Worm (Caenorhabditis elegans): ENCODE measurements around the gene mtq-2.
A peak's percentile ranks its signal among the peaks of the same experiment; 100 is the strongest.

The mtq-2 gene

ce11 chrII:2192267-2192666, 3.0 kb upstream of the mtq-2 start:
- TF ChIP-seq nhr-11 (tag; optimal IDR thresholded peaks at IDR 0.05) (no peak), nhr-129 (tag; optimal IDR thresholded peaks at IDR 0.05) (no peak), unc-62 (GFP tag; optimal IDR thresholded peaks at IDR 0.05) (no peak), mab-5 (tag; optimal IDR thresholded peaks at IDR 0.05) (no peak), C34F6.9 (tag; optimal IDR thresholded peaks at IDR 0.05) (no peak)

- no peak for TF ChIP-seq F13H6.1 (tag; optimal IDR thresholded peaks at IDR 0.05)
- TF ChIP-seq lsy-2 (tag; optimal IDR thresholded peaks at IDR 0.05) = peak in 1 of 2 experiments; percentile 3
- TF ChIP-seq sma-9 (GFP tag; optimal IDR thresholded peaks at IDR 0.05) = peak; percentile 2
- TF ChIP-seq sma-9 (tag; optimal IDR thresholded peaks at IDR 0.05) = no peak
Observed at ce11 chrII:2191383-2191782, 2.1 kb upstream of the mtq-2 start.

ce11 chrII:2190522-2190921, 1.3 kb upstream of the mtq-2 start:
- TF ChIP-seq unc-55 (GFP tag; optimal IDR thresholded peaks at IDR 0.05) (no peak), unc-39 (tag; optimal IDR thresholded peaks at IDR 0.05) (no peak), crh-2 (tag; optimal IDR thresholded peaks at IDR 0.05) (no peak), egl-27 (tag; optimal IDR thresholded peaks at IDR 0.05) (no peak), ztf-1 (GFP tag; conservative IDR thresholded peaks at IDR 0.05) (no peak), blmp-1 (tag; optimal IDR thresholded peaks at IDR 0.05; ENCODE audit: insufficient read depth) (no peak), nhr-25 (tag; optimal IDR thresholded peaks at IDR 0.05) (no peak), nhr-21 (tag; optimal IDR thresholded peaks at IDR 0.05) (no peak), snpc-4 (tag; optimal IDR thresholded peaks at IDR 0.05) (no peak), elt-3 (tag; optimal IDR thresholded peaks at IDR 0.05) (no peak), C34F6.9 (tag; optimal IDR thresholded peaks at IDR 0.05) (no peak)

- no peak for TF ChIP-seq elt-3 (tag; optimal IDR thresholded peaks at IDR 0.05)
- TF ChIP-seq lsy-2 (tag; optimal IDR thresholded peaks at IDR 0.05) = peak in 1 of 2 experiments; percentile 31
Observed at ce11 chrII:2186730-2187129, 2.5 kb downstream of the mtq-2 start.

ce11 chrII:2186329-2186728, 2.9 kb downstream of the mtq-2 start, which contains the start of gene gba-2:
Gene gba-2, minus strand, starts transcription at chrII:2186434.
- TF ChIP-seq blmp-1 (tag; optimal IDR thresholded peaks at IDR 0.05; ENCODE audit: insufficient read depth) (no peak), sma-9 (GFP tag; optimal IDR thresholded peaks at IDR 0.05) (peak; percentile 31), sma-9 (tag; optimal IDR thresholded peaks at IDR 0.05) (no peak), fos-1 (tag; optimal IDR thresholded peaks at IDR 0.05) (peak; percentile 66)

ce11 chrII:2177735-2178134, 11.5 kb downstream of the mtq-2 start:
- no peak for TF ChIP-seq sma-3 (GFP tag; optimal IDR thresholded peaks at IDR 0.05)

- peak; percentile 30 for TF ChIP-seq fos-1 (tag; optimal IDR thresholded peaks at IDR 0.05)
- no peak for TF ChIP-seq F13H6.1 (tag; optimal IDR thresholded peaks at IDR 0.05)
- TF ChIP-seq alr-1 (tag; optimal IDR thresholded peaks at IDR 0.05) = no peak
- no peak for TF ChIP-seq skn-1 (tag; optimal IDR thresholded peaks at IDR 0.05)
- no peak for TF ChIP-seq nhr-6 (tag; optimal IDR thresholded peaks at IDR 0.05)
- TF ChIP-seq crh-2 (tag; optimal IDR thresholded peaks at IDR 0.05) = peak; percentile 10
- no peak for TF ChIP-seq elt-3 (tag; optimal IDR thresholded peaks at IDR 0.05)
- no peak for TF ChIP-seq ztf-4 (tag; optimal IDR thresholded peaks at IDR 0.05)
- TF ChIP-seq ceh-82 (tag; optimal IDR thresholded peaks at IDR 0.05) = no peak
- no peak for TF ChIP-seq lin-11 (tag; optimal IDR thresholded peaks at IDR 0.05)
Observed at ce11 chrII:2176688-2177087, 12.6 kb downstream of the mtq-2 start, which contains the start of gene gba-1. Gene gba-1, plus strand, starts transcription at chrII:2176741.

- TF ChIP-seq C34F6.9 (tag; optimal IDR thresholded peaks at IDR 0.05) (no peak), snpc-4 (tag; optimal IDR thresholded peaks at IDR 0.05) (no peak), nhr-237 (tag; optimal IDR thresholded peaks at IDR 0.05) (no peak), dmd-4 (tag; optimal IDR thresholded peaks at IDR 0.05) (no peak), elt-3 (tag; optimal IDR thresholded peaks at IDR 0.05) (no peak), lin-11 (tag; optimal IDR thresholded peaks at IDR 0.05) (no peak), alr-1 (tag; optimal IDR thresholded peaks at IDR 0.05) (no peak), nhr-129 (tag; optimal IDR thresholded peaks at IDR 0.05) (no peak), gmeb-1 (tag; optimal IDR thresholded peaks at IDR 0.05) (no peak), mab-5 (tag; optimal IDR thresholded peaks at IDR 0.05) (no peak), R02D3.7 (tag; optimal IDR thresholded peaks at IDR 0.05) (no peak), F13H6.1 (tag; optimal IDR thresholded peaks at IDR 0.05) (no peak), ztf-11 (tag; optimal IDR thresholded peaks at IDR 0.05) (no peak)
Observed at ce11 chrII:2175367-2175766, 13.9 kb downstream of the mtq-2 start, which contains the start of gene C33C12.7. Gene C33C12.7, minus strand, starts transcription at chrII:2175467.
